Worm (Caenorhabditis elegans) whole organism, midembryonic: Measurements from ENCODE around the gene D2024.1.

Source experiments
- T22C8.4 ChIP-seq: fragments of 200-800 bp; sonication (Bioruptor generic); IDR thresholded peaks from 2 replicates; pipeline ENCODE4 v1.3.6; 2022; ENCODE audit warnings: missing genetic modification characterization, missing compliant biosample characterization
- ref-1 ChIP-seq: fragments of 200-800 bp; sonication (Bioruptor generic); conservative IDR thresholded peaks from 2 replicates; pipeline ENCODE4 v1.3.6; 2022; ENCODE audit warnings: missing genetic modification reagents, missing genetic modification characterization, missing compliant biosample characterization
- tab-1 ChIP-seq: fragments of 200-800 bp; sonication (Bioruptor generic); IDR thresholded peaks from 2 replicates; pipeline ENCODE4 v1.3.6; 2022; ENCODE audit warnings: missing genetic modification characterization, missing compliant biosample characterization
- ztf-23 ChIP-seq: fragments of 200-800 bp; sonication (Bioruptor generic); IDR thresholded peaks from 2 replicates; pipeline ENCODE4 v1.3.6; 2022; ENCODE audit warnings: missing genetic modification reagents, missing genetic modification characterization, missing compliant biosample characterization

- no peak for TF ChIP-seq ztf-23
- no peak for TF ChIP-seq ref-1 (GFP tag; lab: Robert Waterston, UW)
- TF ChIP-seq T22C8.4 (GFP tag; lab: Robert Waterston, UW): no peak
- no peak for TF ChIP-seq tab-1 (GFP tag; lab: Robert Waterston, UW)
Measured at ce11 chrIV:7219398-7220087, 27.8 kb upstream of the D2024.1 start, which contains the start of the genes glb-23 and R13A1.1.
